Fruit fly (Drosophila melanogaster): ENCODE data around the gene pyx.

The pyx gene

DNA sequence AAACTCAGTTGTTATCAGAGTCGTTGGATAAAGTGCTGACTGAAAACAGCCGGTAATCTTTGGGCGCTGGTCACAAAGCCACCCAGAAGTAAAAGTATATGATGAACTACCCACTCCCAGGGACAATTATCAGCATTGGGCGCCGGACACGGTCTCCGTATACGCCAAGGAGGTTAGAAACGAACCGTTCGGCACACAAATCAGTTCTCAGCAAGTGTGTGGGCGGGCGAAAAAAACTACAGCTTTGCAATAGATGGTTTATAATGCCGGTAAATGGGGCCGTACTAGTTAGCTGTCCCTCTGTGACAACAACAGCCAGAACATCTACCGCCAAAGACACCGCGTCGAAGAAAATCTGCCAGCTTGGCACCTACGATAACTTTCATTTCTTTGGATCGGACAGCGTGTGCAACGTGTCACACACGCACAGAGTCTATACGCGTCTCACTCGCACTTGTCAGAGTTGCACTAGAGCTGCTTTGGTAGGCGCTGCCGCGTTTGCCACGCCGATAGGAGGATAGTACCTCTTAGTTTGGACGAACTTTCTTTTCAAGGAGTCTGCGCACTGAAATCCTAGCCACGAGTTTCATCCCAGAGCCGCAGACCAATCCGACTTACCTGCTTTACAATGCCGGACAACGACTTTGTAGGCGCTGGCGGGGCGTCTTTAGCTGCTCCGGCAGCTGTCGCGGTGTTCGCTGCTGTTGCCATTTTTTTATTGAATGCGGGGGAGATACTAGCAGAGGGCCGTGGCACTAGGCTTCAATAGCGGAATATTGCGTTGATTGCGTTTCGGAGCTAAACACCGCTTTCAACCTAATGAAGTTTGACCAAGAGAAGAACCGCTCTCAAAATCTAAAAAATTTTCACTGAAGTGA is 40.9 kb upstream of the pyx start:
- TF ChIP-seq CG7368 (GFP tag; optimal IDR thresholded peaks at IDR 0.05), result no peak
- peak; percentile 35 for TF ChIP-seq Blimp-1 (GFP tag; optimal IDR thresholded peaks at IDR 0.05)

- no peak for TF ChIP-seq CG9139 (GFP tag; optimal IDR thresholded peaks at IDR 0.05)
- peak; percentile 91 for TF ChIP-seq svp (GFP tag)
- TF ChIP-seq CG6792 (GFP tag; optimal IDR thresholded peaks at IDR 0.05), result no peak
- no peak for TF ChIP-seq CG8632 (GFP tag; optimal IDR thresholded peaks at IDR 0.05)
- TF ChIP-seq Eip78C (GFP tag), result no peak
- no peak for TF ChIP-seq cyc (GFP tag; optimal IDR thresholded peaks at IDR 0.05)
- TF ChIP-seq fkh (GFP tag; optimal IDR thresholded peaks at IDR 0.05), result peak; percentile 12
- TF ChIP-seq Blimp-1 (GFP tag; optimal IDR thresholded peaks at IDR 0.05), result no peak
- peak; percentile 15 for TF ChIP-seq dsx (GFP tag; optimal IDR thresholded peaks at IDR 0.05; ENCODE audit: poor library complexity, severe bottlenecking)
- no peak for TF ChIP-seq vri (GFP tag; optimal IDR thresholded peaks at IDR 0.05)
- TF ChIP-seq CG15336 (GFP tag; IDR thresholded peaks at IDR 0.05), result no peak
Measured at dm6 chr3L:262724-263177, 39.9 kb upstream of the pyx start.

DNA sequence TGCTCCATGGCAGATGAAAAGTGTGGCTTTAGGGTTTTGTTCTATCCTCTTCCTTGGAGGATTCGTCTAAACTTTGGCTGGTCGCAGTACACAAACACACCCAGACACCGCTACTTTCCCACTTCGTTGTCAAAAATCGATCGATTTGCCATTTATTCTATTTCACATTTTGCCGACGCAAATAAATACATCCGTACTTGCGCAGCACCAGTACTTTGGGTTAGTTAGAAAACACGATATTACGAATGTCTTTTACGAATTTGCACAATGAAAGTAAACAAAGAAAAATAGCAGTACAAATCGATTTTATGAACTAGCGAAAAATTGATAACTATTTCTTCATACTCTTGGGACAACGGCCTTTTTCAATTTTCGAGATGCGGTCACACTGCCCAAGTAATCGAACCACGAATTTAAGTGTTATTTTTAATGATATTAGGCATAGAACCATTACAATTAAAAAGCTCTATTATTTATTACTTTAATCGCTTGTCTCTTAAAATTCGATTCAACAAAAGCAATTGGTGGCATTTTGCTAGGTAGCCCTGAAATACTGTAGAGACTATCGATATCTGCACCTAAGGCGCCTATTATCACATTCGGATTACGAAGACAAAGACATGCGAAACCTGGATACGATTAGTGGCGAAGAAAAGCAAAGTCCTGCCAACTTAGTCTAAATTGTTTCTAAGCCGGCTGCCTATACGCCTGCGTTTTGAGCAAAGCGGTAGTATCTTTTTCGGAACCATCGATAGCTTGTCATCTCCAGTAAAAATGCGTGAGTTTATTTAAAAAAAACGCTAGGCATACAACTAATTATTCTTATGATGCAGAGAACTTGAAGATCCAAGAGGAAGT is 35.0 kb upstream of the pyx start, which contains the start of the genes DIP2 and wac:
Gene DIP2, minus strand, starts transcription at position 337 of the 858 bp plus-strand sequence.
Gene wac, plus strand, starts transcription at position 559 of the 858 bp plus-strand sequence.
- TF ChIP-seq esn (GFP tag; optimal IDR thresholded peaks at IDR 0.05), result peak; percentile 78
- TF ChIP-seq CG31627 (GFP tag; optimal IDR thresholded peaks at IDR 0.05), result peak; percentile 80
- peak; percentile 78 for TF ChIP-seq vri (GFP tag; optimal IDR thresholded peaks at IDR 0.05)
- peak; percentile 64 for TF ChIP-seq cyc (GFP tag; optimal IDR thresholded peaks at IDR 0.05)
- TF ChIP-seq CG3032 (tag; optimal IDR thresholded peaks at IDR 0.05), result peak; percentile 41
- TF ChIP-seq CG6854 (GFP tag; optimal IDR thresholded peaks at IDR 0.05), result no peak
- TF ChIP-seq CG11902 (GFP tag; optimal IDR thresholded peaks at IDR 0.05), result peak; percentile 36
- peak; percentile 60 for TF ChIP-seq CG7368 (GFP tag; optimal IDR thresholded peaks at IDR 0.05)
- TF ChIP-seq CG11762 (GFP tag; optimal IDR thresholded peaks at IDR 0.05; ENCODE audit: insufficient read depth), result peak; percentile 28
- peak; percentile 24 for TF ChIP-seq CG8319 (GFP tag; optimal IDR thresholded peaks at IDR 0.05)
- peak; percentile 97 for TF ChIP-seq Sox14 (GFP tag; optimal IDR thresholded peaks at IDR 0.05)
- peak; percentile 43 for TF ChIP-seq Eip93F (GFP tag; optimal IDR thresholded peaks at IDR 0.05)
- no peak for TF ChIP-seq net (GFP tag; optimal IDR thresholded peaks at IDR 0.05)
- TF ChIP-seq CG10631 (GFP tag; optimal IDR thresholded peaks at IDR 0.05), result peak; percentile 72
- TF ChIP-seq CG3919 (GFP tag; optimal IDR thresholded peaks at IDR 0.05), result no peak
- peak; percentile 38 for TF ChIP-seq Sox15 (GFP tag; optimal IDR thresholded peaks at IDR 0.05)
- TF ChIP-seq lz (GFP tag; optimal IDR thresholded peaks at IDR 0.05), result peak; percentile 68
- TF ChIP-seq fkh (GFP tag; optimal IDR thresholded peaks at IDR 0.05), result peak; percentile 68
- TF ChIP-seq acj6 (GFP tag; optimal IDR thresholded peaks at IDR 0.05), result peak; percentile 62
- TF ChIP-seq salr (GFP tag; optimal IDR thresholded peaks at IDR 0.05), result no peak

DNA sequence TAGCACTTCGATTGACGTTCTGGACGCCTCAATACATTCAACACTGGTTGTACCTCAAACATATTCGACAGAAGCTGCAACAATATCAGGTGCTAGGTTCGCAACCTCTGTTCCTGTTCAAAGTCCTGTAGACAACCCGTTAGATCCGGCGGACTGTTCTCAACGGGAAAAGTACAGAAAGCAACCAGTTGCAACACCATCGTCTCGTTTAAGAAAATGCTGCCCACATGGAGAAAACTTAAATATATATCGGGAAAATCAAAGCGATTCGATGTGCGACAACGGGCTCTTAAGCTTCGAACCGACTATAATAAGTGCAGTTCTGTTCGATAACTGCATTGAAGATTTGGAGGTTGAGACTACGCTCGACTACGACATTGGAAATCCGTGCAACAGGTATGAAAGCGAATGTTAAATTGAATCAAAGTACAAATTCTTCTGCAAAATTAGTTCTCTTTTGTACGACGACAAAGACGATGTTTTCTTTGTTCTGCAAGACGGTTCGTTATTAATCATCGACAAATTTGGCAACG is 25.4 kb upstream of the pyx start:
- no peak for TF ChIP-seq topi (GFP tag; optimal IDR thresholded peaks at IDR 0.05)
- no peak for TF ChIP-seq dac (GFP tag; optimal IDR thresholded peaks at IDR 0.05)
- TF ChIP-seq CG11902 (GFP tag; optimal IDR thresholded peaks at IDR 0.05), result no peak
- no peak for TF ChIP-seq Eip93F (GFP tag; optimal IDR thresholded peaks at IDR 0.05)
- TF ChIP-seq CG1621 (tag; optimal IDR thresholded peaks at IDR 0.05), result no peak
- TF ChIP-seq CG6276 (GFP tag; optimal IDR thresholded peaks at IDR 0.05), result no peak
- no peak for TF ChIP-seq CG4318 (GFP tag; optimal IDR thresholded peaks at IDR 0.05)
- no peak for TF ChIP-seq Met (GFP tag; optimal IDR thresholded peaks at IDR 0.05)
- TF ChIP-seq CG32006 (GFP tag; optimal IDR thresholded peaks at IDR 0.05), result no peak
- TF ChIP-seq Blimp-1 (GFP tag; optimal IDR thresholded peaks at IDR 0.05), result no peak
- no peak for TF ChIP-seq eg (GFP tag; IDR thresholded peaks at IDR 0.05)
- TF ChIP-seq OdsH (GFP tag; optimal IDR thresholded peaks at IDR 0.05), result no peak
- no peak for TF ChIP-seq esn (GFP tag; optimal IDR thresholded peaks at IDR 0.05)
- TF ChIP-seq Gug (GFP tag; IDR thresholded peaks at IDR 0.05), result no peak
- TF ChIP-seq pdm3 (GFP tag; optimal IDR thresholded peaks at IDR 0.05), result no peak
